Fruit fly (Drosophila melanogaster) whole organism, adult: ENCODE data around the gene RpS27A.
A peak's percentile ranks its signal among the peaks of the same experiment; 100 is the strongest.

Experiments
- CG11617 ChIP-seq: fragments of 200-800 bp; sonication (Bioruptor generic); optimal IDR thresholded peaks from 2 replicates; lab custom pipeline; 2017; ENCODE audit warnings: mild to moderate bottlenecking, missing biosample characterization, missing genetic modification reagents, missing genetic modification characterization
- CG12768 ChIP-seq: fragments of 200-800 bp; sonication (Bioruptor generic); optimal IDR thresholded peaks from 2 replicates; lab custom pipeline; 2017; ENCODE audit warnings: missing biosample characterization, missing genetic modification characterization, mild to moderate bottlenecking, moderate library complexity, missing genetic modification reagents
- CG14711 ChIP-seq: fragments of 200-800 bp; sonication (Bioruptor generic); optimal IDR thresholded peaks from 2 replicates; lab custom pipeline; 2018; ENCODE audit warnings: missing biosample characterization, mild to moderate bottlenecking, missing genetic modification characterization, moderate library complexity
- CG1620 ChIP-seq: fragments of 200-800 bp; sonication (Bioruptor generic); optimal IDR thresholded peaks from 2 replicates; lab custom pipeline; 2016; ENCODE audit warnings: missing biosample characterization, missing genetic modification characterization
- CG33017 ChIP-seq: fragments of 200-800 bp; sonication (Bioruptor generic); optimal IDR thresholded peaks from 2 replicates; lab custom pipeline; 2018; ENCODE audit warnings: missing biosample characterization, mild to moderate bottlenecking, missing genetic modification characterization, moderate library complexity
- CG5204 ChIP-seq: fragments of 200-800 bp; sonication (Bioruptor generic); optimal IDR thresholded peaks from 2 replicates; lab custom pipeline; 2016; ENCODE audit warnings: missing biosample characterization, missing genetic modification characterization
- CG7045 ChIP-seq: fragments of 200-800 bp; sonication (Bioruptor generic); optimal IDR thresholded peaks from 2 replicates; lab custom pipeline; 2017; ENCODE audit warnings: missing biosample characterization, mild to moderate bottlenecking, missing genetic modification characterization
- CG7101 ChIP-seq: fragments of 200-800 bp; sonication (Bioruptor generic); optimal IDR thresholded peaks from 2 replicates; lab custom pipeline; 2018; ENCODE audit warnings: missing biosample characterization, mild to moderate bottlenecking, missing genetic modification characterization, moderate library complexity
- Clk ChIP-seq: fragments of 200-800 bp; sonication (Bioruptor generic); optimal IDR thresholded peaks from 2 replicates; lab custom pipeline; 2017; ENCODE audit warnings: missing biosample characterization, missing genetic modification characterization
- Crg-1 ChIP-seq: fragments of 200-800 bp; sonication (Bioruptor generic); optimal IDR thresholded peaks from 2 replicates; lab custom pipeline; 2016; ENCODE audit warnings: missing biosample characterization, missing genetic modification characterization
- Hr96 ChIP-seq: fragments of 200-800 bp; sonication (Bioruptor generic); optimal IDR thresholded peaks from 2 replicates; lab custom pipeline; 2016; ENCODE audit warnings: missing biosample characterization, missing genetic modification characterization
- Mnt ChIP-seq: fragments of 200-800 bp; sonication (Bioruptor generic); optimal IDR thresholded peaks from 2 replicates; lab custom pipeline; 2016; ENCODE audit warnings: missing biosample characterization, mild to moderate bottlenecking, missing genetic modification characterization
- bab1 ChIP-seq: fragments of 200-800 bp; sonication (Bioruptor generic); optimal IDR thresholded peaks from 3 replicates; lab custom pipeline; 2019; ENCODE audit warnings: missing biosample characterization, mild to moderate bottlenecking, missing genetic modification characterization, moderate library complexity
- cic ChIP-seq: fragments of 200-800 bp; sonication (Bioruptor generic); optimal IDR thresholded peaks from 2 replicates; lab custom pipeline; 2017; ENCODE audit warnings: missing biosample characterization, mild to moderate bottlenecking, missing genetic modification characterization, moderate library complexity
- cnc ChIP-seq, 2 experiments: fragments of >200 bp; optimal IDR thresholded peaks; 2 replicates each; lab custom pipeline; 2017
- kay ChIP-seq: fragments of 200-800 bp; sonication (Bioruptor generic); peaks from one replicate; lab custom pipeline; 2016; ENCODE audit warnings: missing biosample characterization, missing genetic modification characterization, borderline replicate concordance
- ovo ChIP-seq: fragments of 200-800 bp; sonication (Bioruptor generic); optimal IDR thresholded peaks from 2 replicates; lab custom pipeline; 2016; ENCODE audit warnings: missing biosample characterization, missing genetic modification characterization
- pad ChIP-seq: fragments of 200-800 bp; sonication (Bioruptor generic); optimal IDR thresholded peaks from 3 replicates; lab custom pipeline; 2017; ENCODE audit warnings: missing biosample characterization, missing genetic modification characterization, mild to moderate bottlenecking, moderate library complexity, missing genetic modification reagents
- tj ChIP-seq: fragments of 200-800 bp; sonication (Bioruptor generic); optimal IDR thresholded peaks from 3 replicates; lab custom pipeline; 2017; ENCODE audit warnings: missing biosample characterization, mild to moderate bottlenecking, missing genetic modification characterization, moderate library complexity
- toe ChIP-seq: fragments of 200-800 bp; sonication (Bioruptor generic); optimal IDR thresholded peaks from 2 replicates; lab custom pipeline; 2016; ENCODE audit warnings: missing biosample characterization, missing genetic modification characterization

RpS27A gene

dm6 chr2L:10442048-10442790, 34.1 kb downstream of the RpS27A start, which contains the start of gene loh:
Gene loh (plus strand): TSS chr2L:10442534.
- TF ChIP-seq bab1 (GFP tag; lab: Kevin White, UChicago) (no peak), CG5204 (GFP tag; lab: Kevin White, UChicago) (no peak), Mnt (GFP tag; lab: Kevin White, UChicago) (no peak), kay (GFP tag; lab: Kevin White, UChicago) (no peak), pad (GFP tag; lab: Kevin White, UChicago) (no peak), CG7101 (tag; lab: Kevin White, UChicago) (no peak), cnc (optimal IDR thresholded peaks at IDR 0.05; lab: Kevin White, UChicago) (no peak), CG12768 (no peak), Crg-1 (no peak), tj (no peak), CG11617 (GFP tag; lab: Kevin White, UChicago) (no peak), ovo (GFP tag; lab: Kevin White, UChicago) (no peak), CG33017 (tag; lab: Kevin White, UChicago) (no peak), Hr96 (GFP tag; lab: Kevin White, UChicago) (no peak), cic (GFP tag; lab: Kevin White, UChicago) (no peak), toe (GFP tag; lab: Kevin White, UChicago) (no peak), CG1620 (GFP tag; lab: Kevin White, UChicago) (no peak), Clk (no peak)

- TF ChIP-seq CG33017 (tag; lab: Kevin White, UChicago): no peak
Observed at dm6 chr2L:10452296-10452695, 44.1 kb downstream of the RpS27A start, which contains the start of gene ppk10. Gene ppk10 (minus strand): TSS chr2L:10452396.

dm6 chr2L:10455944-10456520, 47.9 kb downstream of the RpS27A start:
- no peak for TF ChIP-seq CG5204 (GFP tag; lab: Kevin White, UChicago)
- peak; percentile 52 for TF ChIP-seq cic (GFP tag; lab: Kevin White, UChicago)

dm6 chr2L:10457191-10457899, 49.2 kb downstream of the RpS27A start, which contains the start of the genes LManI and LManII:
Gene LManI (minus strand): TSS chr2L:10457241.
Gene LManII (plus strand): TSS chr2L:10457658.
- TF ChIP-seq CG12768 (peak; percentile 12), Mnt (GFP tag; lab: Kevin White, UChicago) (peak; percentile 9), kay (GFP tag; lab: Kevin White, UChicago) (peak; percentile 70), ovo (GFP tag; lab: Kevin White, UChicago) (no peak), CG33017 (tag; lab: Kevin White, UChicago) (peak; percentile 9), tj (peak; percentile 73), CG7101 (tag; lab: Kevin White, UChicago) (no peak), pad (GFP tag; lab: Kevin White, UChicago) (no peak), toe (GFP tag; lab: Kevin White, UChicago) (no peak), CG11617 (GFP tag; lab: Kevin White, UChicago) (no peak), CG5204 (GFP tag; lab: Kevin White, UChicago) (no peak), cic (GFP tag; lab: Kevin White, UChicago) (peak; percentile 34), CG14711 (tag; lab: Kevin White, UChicago) (no peak), CG7045 (GFP tag; lab: Kevin White, UChicago) (no peak), bab1 (GFP tag; lab: Kevin White, UChicago) (no peak), Crg-1 (no peak), Hr96 (GFP tag; lab: Kevin White, UChicago) (no peak), CG1620 (GFP tag; lab: Kevin White, UChicago) (no peak), Clk (no peak), cnc (optimal IDR thresholded peaks at IDR 0.05; lab: Kevin White, UChicago) (no peak)

dm6 chr2L:10458979-10459378, 50.8 kb downstream of the RpS27A start:
- no peak for TF ChIP-seq cnc (optimal IDR thresholded peaks at IDR 0.05; lab: Kevin White, UChicago)
- no peak for TF ChIP-seq CG1620 (GFP tag; lab: Kevin White, UChicago)
- no peak for TF ChIP-seq Clk
- TF ChIP-seq pad (GFP tag; lab: Kevin White, UChicago): no peak
- TF ChIP-seq CG33017 (tag; lab: Kevin White, UChicago): no peak
- no peak for TF ChIP-seq CG14711 (tag; lab: Kevin White, UChicago)
- no peak for TF ChIP-seq Mnt (GFP tag; lab: Kevin White, UChicago)
- no peak for TF ChIP-seq CG7101 (tag; lab: Kevin White, UChicago)
